Fruit fly (Drosophila melanogaster): Measurements from ENCODE around the gene Idgf3.

DNA sequence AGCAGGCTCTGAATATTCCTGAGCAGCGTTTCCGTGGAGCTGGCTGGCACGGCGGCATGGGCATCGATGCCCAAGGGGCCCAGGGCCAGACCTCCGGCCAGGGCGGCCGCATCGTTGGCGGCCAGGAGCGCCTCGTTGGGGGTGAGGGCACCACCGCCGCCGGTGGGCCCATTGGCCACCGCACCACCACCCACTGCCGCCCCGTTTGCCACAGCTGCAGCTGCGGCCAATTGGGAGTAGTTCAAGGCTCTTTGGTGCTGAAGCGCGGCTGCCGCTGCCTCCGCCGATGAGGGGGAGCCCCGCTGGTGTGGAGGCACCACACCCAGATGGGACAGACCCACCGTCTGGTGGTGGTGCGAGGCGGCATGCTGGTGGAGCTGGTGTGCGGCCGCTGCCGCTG is 21.5 kb downstream of the Idgf3 start:
- TF ChIP-seq psq (GFP tag; optimal IDR thresholded peaks at IDR 0.05) (no peak), CG9705 (GFP tag; optimal IDR thresholded peaks at IDR 0.05) (no peak), Mio (GFP tag; optimal IDR thresholded peaks at IDR 0.05) (no peak), lola (GFP tag; optimal IDR thresholded peaks at IDR 0.05) (no peak), OdsH (GFP tag; optimal IDR thresholded peaks at IDR 0.05) (no peak)

All from whole organism, wandering third instar larva.